Fruit fly (Drosophila melanogaster) whole organism, embryonic: Measurements from ENCODE around the gene cactin.

Experiments used
- Atf-2 ChIP-seq: fragments of 200-800 bp; sonication (Bioruptor generic); optimal IDR thresholded peaks from 2 replicates; lab custom pipeline; 2016; ENCODE audit warnings: missing biosample characterization, missing genetic modification characterization
- CG10565 ChIP-seq: fragments of 200-800 bp; sonication (Bioruptor generic); optimal IDR thresholded peaks from 3 replicates; lab custom pipeline; 2016; ENCODE audit warnings: missing biosample characterization, mild to moderate bottlenecking, missing genetic modification characterization
- CG10654 ChIP-seq: fragments of 200-800 bp; sonication (Bioruptor generic); optimal IDR thresholded peaks from 2 replicates; lab custom pipeline; 2016; ENCODE audit warnings: missing biosample characterization, missing genetic modification characterization
- CG1529 ChIP-seq: fragments of 200-800 bp; sonication (Bioruptor generic); optimal IDR thresholded peaks from 3 replicates; lab custom pipeline; 2018; ENCODE audit warnings: missing biosample characterization, missing genetic modification characterization
- CG1603 ChIP-seq: fragments of 200-800 bp; sonication (Bioruptor generic); optimal IDR thresholded peaks from 2 replicates; lab custom pipeline; 2019; ENCODE audit warnings: missing biosample characterization, mild to moderate bottlenecking, missing genetic modification characterization, moderate library complexity
- CG18476 ChIP-seq: fragments of 200-800 bp; sonication (Bioruptor generic); optimal IDR thresholded peaks from 2 replicates; lab custom pipeline; 2016; ENCODE audit warnings: missing biosample characterization, mild to moderate bottlenecking, missing genetic modification characterization
- CG18764 ChIP-seq: fragments of 200-800 bp; sonication (Bioruptor generic); optimal IDR thresholded peaks from 3 replicates; lab custom pipeline; 2016; ENCODE audit warnings: missing biosample characterization, missing genetic modification characterization
- CG3407 ChIP-seq: fragments of 200-800 bp; sonication (Bioruptor generic); optimal IDR thresholded peaks from 2 replicates; lab custom pipeline; 2018; ENCODE audit warnings: missing biosample characterization, mild to moderate bottlenecking, missing genetic modification characterization
- CG3847 ChIP-seq: fragments of 200-800 bp; sonication (Bioruptor generic); IDR thresholded peaks from 2 replicates; pipeline ENCODE4 v1.3.6; 2022; ENCODE audit warnings: missing biosample characterization, missing genetic modification characterization
- CG7271 ChIP-seq: fragments of 200-800 bp; sonication (Bioruptor generic); optimal IDR thresholded peaks from 2 replicates; lab custom pipeline; 2018; ENCODE audit warnings: missing biosample characterization, mild to moderate bottlenecking, missing genetic modification characterization, moderate library complexity
- CG8089 ChIP-seq: fragments of 200-800 bp; sonication (Bioruptor generic); optimal IDR thresholded peaks from 3 replicates; lab custom pipeline; 2016; ENCODE audit warnings: missing biosample characterization, missing genetic modification characterization
- Camta ChIP-seq: fragments of 200-800 bp; sonication (Bioruptor generic); optimal IDR thresholded peaks from 2 replicates; lab custom pipeline; 2016; ENCODE audit warnings: missing biosample characterization, missing genetic modification characterization
- D19A ChIP-seq: fragments of 200-800 bp; optimal IDR thresholded peaks from 3 replicates; lab custom pipeline; 2019; ENCODE audit warnings: missing biosample characterization, mild to moderate bottlenecking, missing genetic modification characterization, moderate library complexity
- D19B ChIP-seq: fragments of 200-800 bp; sonication (Bioruptor generic); optimal IDR thresholded peaks from 2 replicates; lab custom pipeline; 2017; ENCODE audit warnings: missing biosample characterization, mild to moderate bottlenecking, missing genetic modification characterization
- Dbx ChIP-seq: fragments of 200-800 bp; sonication (Bioruptor generic); IDR thresholded peaks from 3 replicates; pipeline ENCODE4 v1.3.6; 2022; ENCODE audit warnings: missing biosample characterization, missing genetic modification characterization
- Fer2 ChIP-seq: fragments of 200-800 bp; sonication (Bioruptor generic); optimal IDR thresholded peaks from 2 replicates; lab custom pipeline; 2018; ENCODE audit warnings: missing biosample characterization, mild to moderate bottlenecking, missing genetic modification characterization, moderate library complexity
- Mad ChIP-seq: fragments of 200-800 bp; sonication (Bioruptor generic); optimal IDR thresholded peaks from 2 replicates; lab custom pipeline; 2016; ENCODE audit warnings: missing biosample characterization, missing genetic modification characterization
- Rfx ChIP-seq: fragments of 200-800 bp; sonication (Bioruptor generic); IDR thresholded peaks from 2 replicates; pipeline ENCODE4 v1.3.6; 2022; ENCODE audit warnings: missing biosample characterization, missing genetic modification characterization
- Sin3A ChIP-seq: fragments of >200 bp; optimal IDR thresholded peaks from 2 replicates; lab custom pipeline; 2018
- TFAM ChIP-seq: fragments of 200-800 bp; sonication (Bioruptor generic); optimal IDR thresholded peaks from 2 replicates; lab custom pipeline; 2017; ENCODE audit warnings: missing biosample characterization, missing genetic modification characterization, inconsistent platforms
- amos ChIP-seq: fragments of 200-800 bp; sonication (Bioruptor generic); IDR thresholded peaks from 2 replicates; pipeline ENCODE4 v1.3.6; 2022; ENCODE audit warnings: missing biosample characterization, missing genetic modification characterization; ENCODE audit not compliant: partially characterized antibody
- ap ChIP-seq: fragments of 200-800 bp; sonication (Bioruptor generic); IDR thresholded peaks from 2 replicates; pipeline ENCODE4 v1.3.6; 2022; ENCODE audit warnings: missing biosample characterization, missing genetic modification characterization
- eve ChIP-seq, 2 experiments: fragments of >200 bp; optimal IDR thresholded peaks; 2 replicates each; lab custom pipeline; 2017; ENCODE audit warnings: missing biosample characterization in 2 of 2, missing genetic modification characterization in 2 of 2
- fd64A ChIP-seq: fragments of 200-800 bp; sonication (Bioruptor generic); optimal IDR thresholded peaks from 3 replicates; lab custom pipeline; 2018; ENCODE audit warnings: missing biosample characterization, mild to moderate bottlenecking, missing genetic modification characterization
- grn ChIP-seq: fragments of 200-800 bp; sonication (Bioruptor generic); optimal IDR thresholded peaks from 3 replicates; lab custom pipeline; 2017; ENCODE audit warnings: missing biosample characterization, missing genetic modification characterization
- ken ChIP-seq: fragments of 200-800 bp; sonication (Bioruptor generic); IDR thresholded peaks from 3 replicates; pipeline ENCODE4 v1.3.6; 2022; ENCODE audit warnings: missing biosample characterization, missing genetic modification characterization
- kni ChIP-seq: fragments of 200-800 bp; sonication (Bioruptor generic); optimal IDR thresholded peaks from 3 replicates; lab custom pipeline; 2017; ENCODE audit warnings: mild to moderate bottlenecking, missing biosample characterization, missing genetic modification reagents, missing genetic modification characterization
- lilli ChIP-seq: fragments of 200-800 bp; sonication (Bioruptor generic); optimal IDR thresholded peaks from 3 replicates; lab custom pipeline; 2016; ENCODE audit warnings: missing biosample characterization, missing genetic modification characterization
- sc ChIP-seq, 3 experiments: fragments of >200 bp in 2 of 3; fragments of 200-800 bp in 1 of 3; sonication (Bioruptor generic) in 1 of 3; optimal IDR thresholded peaks; 2 replicates in 2 of 3; 3 replicates in 1 of 3; lab custom pipeline; 2017; ENCODE audit warnings: mild to moderate bottlenecking in 1 of 3, missing biosample characterization in 1 of 3, missing genetic modification characterization in 1 of 3, missing genetic modification reagents in 1 of 3
- sens ChIP-seq: fragments of 200-800 bp; sonication (Bioruptor generic); peaks from one replicate; lab custom pipeline; 2016; ENCODE audit warnings: missing biosample characterization, missing genetic modification characterization
- slou ChIP-seq: fragments of 200-800 bp; sonication (Bioruptor generic); optimal IDR thresholded peaks from 3 replicates; lab custom pipeline; 2016; ENCODE audit warnings: missing biosample characterization, missing genetic modification characterization
- tin ChIP-seq: fragments of 200-800 bp; sonication (Bioruptor generic); optimal IDR thresholded peaks from 3 replicates; lab custom pipeline; 2016; ENCODE audit warnings: missing biosample characterization, missing genetic modification characterization
- ttk ChIP-seq: fragments of 200-800 bp; sonication (Bioruptor generic); IDR thresholded peaks from 2 replicates; pipeline ENCODE4 v2.1.2; 2022; ENCODE audit warnings: missing biosample characterization, missing genetic modification characterization
- tup ChIP-seq: fragments of 200-800 bp; sonication (Bioruptor generic); optimal IDR thresholded peaks from 2 replicates; lab custom pipeline; 2016; ENCODE audit warnings: missing biosample characterization, mild to moderate bottlenecking, missing genetic modification characterization, moderate library complexity

The cactin gene

dm6 chrX:20415444-20415843, 8.4 kb upstream of the cactin start, which contains the start of gene Obp19a:
Obp19a (plus strand) TSS chrX:20415744.
- TF ChIP-seq Camta (GFP tag; lab: Kevin White, UChicago) = no peak
- no peak for TF ChIP-seq ap (GFP tag; lab: Robert Waterston, UW)
- no peak for TF ChIP-seq Sin3A
- TF ChIP-seq CG10654 (GFP tag; lab: Kevin White, UChicago) = no peak
- TF ChIP-seq slou (GFP tag; lab: Kevin White, UChicago) = no peak
- TF ChIP-seq CG1603 (tag; lab: Kevin White, UChicago) = no peak
- no peak for TF ChIP-seq ken
- no peak for TF ChIP-seq CG3847

- TF ChIP-seq fd64A (GFP tag; lab: Kevin White, UChicago) (no peak), Rfx (GFP tag; lab: Robert Waterston, UW) (no peak), ttk (GFP tag; lab: Robert Waterston, UW) (no peak), kni (GFP tag; lab: Kevin White, UChicago) (no peak), CG8089 (GFP tag; lab: Kevin White, UChicago) (no peak), amos (no peak), Mad (GFP tag; lab: Kevin White, UChicago) (no peak), CG18476 (GFP tag; lab: Kevin White, UChicago) (no peak)
These were observed 7.4 kb upstream of the cactin start, which contains the start of gene Obp19b for dm6 chrX:20416433-20416832. Obp19b (plus strand) TSS chrX:20416733.

DNA sequence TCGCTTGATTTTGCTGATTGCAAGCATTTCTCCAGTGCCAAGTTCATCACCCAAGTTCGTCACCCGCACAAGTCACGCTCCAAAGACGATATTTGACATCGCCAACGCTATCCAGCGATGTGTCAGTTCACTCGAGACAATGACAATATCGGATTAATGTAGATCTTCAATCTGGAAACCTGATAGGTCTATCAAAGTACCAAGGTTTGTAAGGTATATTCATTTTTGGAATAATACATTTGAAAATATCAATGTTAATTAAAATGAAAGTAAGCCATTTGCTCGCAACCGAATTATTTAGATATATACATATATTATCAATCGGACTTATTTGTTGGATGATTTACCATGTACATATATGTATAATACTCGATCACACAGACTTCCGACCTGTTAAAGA, 5.0 kb upstream of the cactin start, which contains the start of gene Obp19c:
Gene Obp19c, minus strand, starts transcription at position 101 of the 400 bp plus-strand sequence.
- TF ChIP-seq CG7271 (tag; lab: Kevin White, UChicago) (no peak), sc (optimal IDR thresholded peaks at IDR 0.05; lab: Kevin White, UChicago) (no peak), sc (GFP tag; optimal IDR thresholded peaks at IDR 0.05; lab: Kevin White, UChicago) (no peak), Atf-2 (GFP tag; lab: Kevin White, UChicago) (no peak), CG10565 (GFP tag; lab: Kevin White, UChicago) (no peak), Dbx (GFP tag; lab: Robert Waterston, UW) (no peak), eve (GFP tag; optimal IDR thresholded peaks at IDR 0.05; lab: Kevin White, UChicago) (no peak), tin (GFP tag; lab: Kevin White, UChicago) (no peak), Fer2 (tag; lab: Kevin White, UChicago) (no peak)

dm6 chrX:20419313-20419712, 4.6 kb upstream of the cactin start, which contains the start of gene Obp19d:
Obp19d (plus strand) TSS chrX:20419613.
- TF ChIP-seq CG3407 = no peak
- TF ChIP-seq CG1529 (GFP tag; lab: Kevin White, UChicago) = no peak
- no peak for TF ChIP-seq sens (GFP tag; lab: Kevin White, UChicago)
- no peak for TF ChIP-seq kni (GFP tag; lab: Kevin White, UChicago)
- TF ChIP-seq CG18764 (GFP tag; lab: Kevin White, UChicago) = no peak
- TF ChIP-seq tup (GFP tag; lab: Kevin White, UChicago) = no peak
- TF ChIP-seq grn = no peak

DNA sequence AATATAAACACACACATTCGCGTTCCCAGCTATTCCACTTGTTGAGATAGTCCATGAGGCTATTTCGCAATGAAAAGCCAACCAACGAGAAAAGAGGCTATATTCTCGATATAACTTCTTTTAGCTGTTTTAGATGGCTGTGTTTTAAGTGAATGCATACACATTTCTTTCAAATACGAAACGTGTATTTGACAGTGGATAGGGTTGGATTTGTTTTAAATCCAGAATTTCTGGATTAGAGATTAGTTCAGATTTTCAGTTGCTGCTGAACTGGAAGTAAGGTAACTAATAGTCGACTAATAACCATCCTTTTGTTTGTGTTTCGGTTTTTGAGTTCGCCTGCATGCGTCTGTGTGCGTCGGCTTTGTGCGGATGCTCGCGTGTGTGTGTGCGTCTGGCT, 711 bp upstream of the cactin start:
- TF ChIP-seq lilli (GFP tag; lab: Kevin White, UChicago) = no peak
- TF ChIP-seq D19A (tag; lab: Kevin White, UChicago) = peak; percentile 55
- peak; percentile 72 for TF ChIP-seq D19B (GFP tag; lab: Kevin White, UChicago)
- TF ChIP-seq TFAM (GFP tag; lab: Kevin White, UChicago) = no peak
